Worm (Caenorhabditis elegans) whole organism, dauer: ENCODE results near the gene rike-1.

Experiments used
- unc-62 ChIP-seq: sonication (generic microtip); optimal IDR thresholded peaks from 2 replicates; lab custom pipeline; 2017; ENCODE audit warnings: missing biosample characterization, missing genetic modification reagents, missing genetic modification characterization

Gene rike-1

ce11 chrV:14545816-14546283 lies at the start of gene rike-1:
rike-1 (minus strand) TSS chrV:14545866.
- TF ChIP-seq unc-62 (GFP tag; lab: Kevin White, UChicago) = no peak

DNA sequence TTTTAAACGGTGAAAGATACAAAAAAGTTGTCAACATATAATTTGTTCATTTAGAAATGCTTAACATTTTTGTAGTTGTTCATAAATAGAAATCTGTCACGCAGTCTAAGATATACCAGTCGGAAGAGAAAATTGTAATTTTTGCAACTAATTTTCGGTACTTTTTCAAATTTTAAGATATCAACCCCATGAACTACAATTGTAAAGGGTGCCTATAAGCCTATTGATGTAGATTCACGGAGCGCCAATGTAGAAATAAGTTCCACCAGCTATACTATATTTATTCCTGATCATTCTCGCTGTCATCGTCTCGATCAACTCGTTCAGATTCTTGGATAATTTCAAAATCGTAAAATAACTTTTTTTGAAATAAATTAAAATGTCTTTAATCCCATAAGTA lies 49.3 kb upstream of the rike-1 start:
- TF ChIP-seq unc-62 (GFP tag; lab: Kevin White, UChicago) = no peak

ce11 chrV:14594103-14594502 lies 48.4 kb upstream of the rike-1 start:
- no peak for TF ChIP-seq unc-62 (GFP tag; lab: Kevin White, UChicago)

DNA sequence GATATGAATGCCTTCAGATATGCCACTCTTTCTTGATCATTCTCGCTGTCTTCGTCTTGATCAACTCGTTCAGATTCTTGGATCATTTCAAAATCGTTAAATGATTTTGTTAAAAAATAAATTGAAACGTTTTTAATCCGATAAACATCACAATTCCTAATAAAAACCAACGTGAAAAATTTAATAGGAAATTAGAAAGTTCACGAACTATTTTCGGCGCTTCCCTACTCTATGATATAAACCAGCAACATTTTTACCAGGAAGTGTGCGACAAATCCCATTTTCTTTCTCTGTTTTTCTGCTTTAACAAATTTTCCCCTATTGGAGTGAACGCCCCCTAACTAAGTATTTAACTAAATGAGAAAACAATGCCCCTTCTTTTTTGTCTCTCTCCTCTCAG lies 39.7 kb upstream of the rike-1 start, which contains the start of gene Y40H4A.2:
TSS of gene Y40H4A.2 (minus strand) at position 101 of the 400 bp plus-strand sequence.
- no peak for TF ChIP-seq unc-62 (GFP tag; lab: Kevin White, UChicago)

DNA sequence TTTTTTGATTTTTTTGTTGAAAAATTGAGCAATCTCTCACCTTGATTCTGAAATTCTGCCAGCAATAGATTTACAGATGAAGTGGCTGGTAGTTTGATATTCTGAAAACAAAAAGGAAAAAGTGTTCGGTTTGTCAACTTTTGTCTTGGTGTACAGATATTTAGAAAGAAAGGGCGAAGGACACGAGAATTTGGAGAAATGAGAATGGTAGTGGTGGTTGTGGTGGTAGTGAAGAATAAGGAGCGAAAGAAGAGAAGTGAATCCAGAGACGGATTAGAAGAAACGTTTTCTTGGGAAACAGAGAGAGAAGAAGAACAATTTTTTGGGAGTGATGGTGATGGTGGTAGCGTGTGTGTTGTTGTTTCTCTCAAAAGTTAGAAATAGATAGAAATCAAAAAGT lies 34.0 kb upstream of the rike-1 start, which contains the start of gene gar-3:
TSS of gene gar-3 (minus strand) at position 101 of the 400 bp plus-strand sequence.
- TF ChIP-seq unc-62 (GFP tag; lab: Kevin White, UChicago) = no peak

DNA sequence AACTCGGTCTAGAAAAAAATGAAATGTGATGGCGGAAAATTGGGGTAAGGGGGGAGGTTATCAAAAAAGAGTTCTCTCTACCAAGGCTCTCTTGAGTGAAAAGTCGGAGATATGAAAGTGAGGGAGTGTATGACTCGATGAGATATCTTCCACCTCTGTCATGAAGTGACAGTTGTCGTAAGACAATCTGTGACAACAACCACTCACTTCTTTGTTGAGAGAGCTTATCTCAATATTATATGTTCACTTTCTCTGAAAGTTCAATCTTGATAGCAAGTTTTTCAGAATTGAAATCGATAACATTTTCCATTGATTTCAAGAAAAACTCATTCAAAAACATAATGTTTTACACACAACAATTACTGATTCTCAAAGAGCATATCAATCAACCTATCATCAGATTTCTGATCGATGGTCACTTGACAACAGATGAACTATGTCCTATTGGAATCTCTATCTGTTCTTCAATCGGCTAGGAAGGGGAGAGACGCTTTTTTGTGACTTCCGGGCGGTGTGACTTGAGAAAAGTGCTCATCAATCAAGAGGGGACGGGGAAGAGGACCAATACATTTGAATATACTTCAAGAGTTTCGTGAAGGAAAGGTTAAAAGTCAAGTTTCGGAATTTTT lies 31.2 kb upstream of the rike-1 start:
- TF ChIP-seq unc-62 (GFP tag; lab: Kevin White, UChicago) = no peak

- TF ChIP-seq unc-62 (GFP tag; lab: Kevin White, UChicago) = no peak
These were observed 16.9 kb upstream of the rike-1 start, which contains the start of gene C53A5.11 for ce11 chrV:14562589-14562988. C53A5.11 (plus strand) TSS chrV:14562889.

DNA sequence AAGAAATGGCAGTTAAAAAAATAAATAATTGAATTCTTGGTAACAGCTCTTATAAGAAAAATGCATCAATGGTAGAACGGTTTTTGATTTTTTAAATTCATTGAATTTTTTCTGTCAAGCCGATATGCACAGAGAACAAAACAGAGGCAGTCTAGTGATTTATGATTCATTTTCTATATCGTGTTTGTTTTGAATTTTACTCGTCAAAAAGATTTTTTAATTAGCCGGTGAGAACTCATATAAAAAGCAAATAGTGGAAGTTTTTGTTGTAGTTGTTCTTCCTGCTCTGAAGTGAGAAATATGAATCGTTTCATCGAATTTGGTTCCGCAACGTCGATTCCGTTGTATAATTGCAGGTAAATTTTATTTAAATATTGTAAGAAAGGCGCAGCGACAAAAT lies 13.6 kb upstream of the rike-1 start, which contains the start of gene srt-32:
TSS of gene srt-32 (plus strand) at position 301 of the 400 bp plus-strand sequence.
- TF ChIP-seq unc-62 (GFP tag; lab: Kevin White, UChicago) = no peak

ce11 chrV:14558757-14559156 lies 13.1 kb upstream of the rike-1 start, which contains the start of gene C53A5.9:
C53A5.9 (minus strand) TSS chrV:14558857.
- no peak for TF ChIP-seq unc-62 (GFP tag; lab: Kevin White, UChicago)

- no peak for TF ChIP-seq unc-62 (GFP tag; lab: Kevin White, UChicago)
These were observed 10.5 kb upstream of the rike-1 start, which contains the start of gene srg-47 for ce11 chrV:14556187-14556586. srg-47 (minus strand) TSS chrV:14556287.

DNA sequence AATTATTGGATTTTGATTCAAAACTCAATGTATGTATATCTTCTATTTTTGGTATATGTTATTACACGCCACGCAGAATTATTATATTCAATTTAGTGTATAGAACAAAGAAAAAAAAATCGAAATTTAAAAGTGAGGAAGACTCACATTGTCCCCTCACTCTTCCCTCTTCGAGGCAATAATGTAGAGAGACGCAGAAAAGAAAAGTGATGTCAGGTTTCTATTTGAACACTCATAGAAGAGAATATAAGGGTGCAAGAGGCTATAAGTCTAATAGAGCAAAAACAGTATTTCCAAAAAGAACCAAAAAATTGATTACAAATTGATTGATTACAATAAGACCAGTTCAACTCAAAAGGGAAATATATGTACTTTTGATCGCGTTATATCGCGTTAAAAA lies 2.8 kb upstream of the rike-1 start:
- no peak for TF ChIP-seq unc-62 (GFP tag; lab: Kevin White, UChicago)

ce11 chrV:14546569-14546968 lies 903 bp upstream of the rike-1 start, which contains the start of gene C53A5.13:
C53A5.13 (plus strand) TSS chrV:14546869.
- TF ChIP-seq unc-62 (GFP tag; lab: Kevin White, UChicago) = no peak

DNA sequence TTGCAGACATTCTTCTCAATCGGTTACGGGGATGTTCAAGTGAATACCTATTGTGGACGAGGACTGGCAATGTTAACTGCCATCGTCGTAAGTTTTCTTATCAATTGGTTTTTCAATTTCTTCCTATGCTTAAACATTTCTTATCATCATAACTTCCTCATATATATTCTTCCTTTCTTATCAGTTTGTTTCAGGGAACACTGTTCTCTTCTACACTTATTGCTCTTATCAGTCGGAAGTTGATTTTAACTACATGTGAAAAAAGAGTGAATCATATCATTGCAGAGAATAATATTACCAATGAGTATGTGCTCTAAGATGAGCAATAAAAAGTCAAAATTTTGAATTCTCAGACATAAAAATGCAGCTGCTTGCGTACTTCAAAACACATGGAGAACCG lies 3.5 kb downstream of the rike-1 start:
- TF ChIP-seq unc-62 (GFP tag; lab: Kevin White, UChicago) = no peak

- no peak for TF ChIP-seq unc-62 (GFP tag; lab: Kevin White, UChicago)
These were observed 4.7 kb downstream of the rike-1 start for ce11 chrV:14540932-14541331.

DNA sequence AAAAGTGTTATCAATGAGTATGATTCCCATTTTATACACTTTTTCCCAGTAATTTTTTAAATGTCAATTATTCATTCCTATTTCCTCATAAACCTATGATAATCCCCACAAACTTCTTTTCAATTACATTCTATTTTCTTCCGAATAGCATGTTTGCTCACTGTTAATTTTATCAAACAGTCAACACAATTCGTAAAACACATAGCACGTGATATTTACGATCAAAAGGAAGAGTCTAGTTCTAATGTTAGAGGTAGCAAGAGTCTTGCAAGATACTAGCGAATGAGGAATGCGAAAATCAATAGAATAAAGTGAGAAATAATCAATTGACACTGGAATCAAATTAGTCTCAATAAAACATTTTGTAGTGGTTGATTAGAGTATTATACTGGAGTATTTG lies 6.3 kb downstream of the rike-1 start:
- TF ChIP-seq unc-62 (GFP tag; lab: Kevin White, UChicago) = no peak

- TF ChIP-seq unc-62 (GFP tag; lab: Kevin White, UChicago) = no peak
These were observed 9.4 kb downstream of the rike-1 start, which contains the start of gene tag-191 for ce11 chrV:14536274-14536673. tag-191 (minus strand) TSS chrV:14536374.

DNA sequence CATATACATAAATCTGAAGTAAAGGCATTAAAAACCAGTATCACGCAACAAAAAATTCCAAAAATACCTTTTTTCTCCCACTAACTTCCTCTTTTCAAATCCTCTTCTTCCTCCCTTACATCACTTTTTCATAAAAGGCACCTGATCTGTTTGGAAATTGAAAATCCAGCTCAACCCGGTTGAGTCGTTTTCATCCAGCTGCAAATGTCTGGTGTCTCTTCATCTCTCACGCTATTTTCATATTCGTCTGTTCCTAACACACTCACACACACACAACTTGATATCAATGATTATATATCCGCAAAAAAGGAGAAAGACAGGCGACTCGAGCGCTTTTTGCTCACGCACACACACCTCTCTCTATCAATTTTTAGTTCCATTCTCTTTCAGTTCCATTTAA lies 13.3 kb downstream of the rike-1 start:
- no peak for TF ChIP-seq unc-62 (GFP tag; lab: Kevin White, UChicago)
